Worm (Caenorhabditis elegans) whole organism, mixed stage, embryonic: ENCODE data around the gene F38B6.8.

Experiments used
- mep-1 ChIP-seq: fragments of 150-350 bp; optimal IDR thresholded peaks from 2 replicates; lab custom pipeline; 2017; ENCODE audit warnings: missing biosample characterization, missing genetic modification reagents, missing genetic modification characterization, inconsistent platforms
- nhr-237 ChIP-seq: fragments of 150-350 bp; optimal IDR thresholded peaks from 2 replicates; lab custom pipeline; 2014; ENCODE audit warnings: missing biosample characterization, missing genetic modification characterization
- nhr-76 ChIP-seq: sonication (generic microtip); optimal IDR thresholded peaks from 2 replicates; lab custom pipeline; 2017; ENCODE audit warnings: missing biosample characterization, missing genetic modification characterization

ce11 chrX:6682683-6683082 lies at the start of gene F38B6.8:
- TF ChIP-seq nhr-76 (no peak), mep-1 (tag; lab: Kevin White, UChicago) (no peak), nhr-237 (no peak)
